Worm (Caenorhabditis elegans): ENCODE data around the gene flp-16.

Gene flp-16

DNA sequence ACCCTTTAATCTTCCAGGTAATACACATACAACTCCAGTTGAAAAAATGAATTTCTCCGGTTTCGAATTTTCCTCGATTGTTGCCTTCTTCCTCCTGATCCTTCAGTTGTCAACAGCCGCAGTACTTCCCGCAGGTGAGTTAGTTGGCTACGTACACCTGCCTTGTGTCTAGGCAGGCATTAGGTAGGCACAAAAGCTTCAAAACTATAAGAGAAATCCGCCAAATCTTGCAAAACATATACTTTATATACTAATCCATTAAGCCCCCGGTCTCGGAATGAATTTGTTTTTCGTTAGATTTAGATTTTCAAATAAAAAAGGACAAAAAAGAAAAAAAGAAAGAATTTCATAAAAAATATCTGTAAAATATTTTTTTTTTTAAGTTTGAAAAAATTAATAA is at the start of gene flp-16:
Gene flp-16 (plus strand): TSS at position 18 of the 400 bp plus-strand sequence.
- TF ChIP-seq nhr-28 (tag; optimal IDR thresholded peaks at IDR 0.05) = no peak
- no peak for TF ChIP-seq ceh-82 (tag; optimal IDR thresholded peaks at IDR 0.05)

DNA sequence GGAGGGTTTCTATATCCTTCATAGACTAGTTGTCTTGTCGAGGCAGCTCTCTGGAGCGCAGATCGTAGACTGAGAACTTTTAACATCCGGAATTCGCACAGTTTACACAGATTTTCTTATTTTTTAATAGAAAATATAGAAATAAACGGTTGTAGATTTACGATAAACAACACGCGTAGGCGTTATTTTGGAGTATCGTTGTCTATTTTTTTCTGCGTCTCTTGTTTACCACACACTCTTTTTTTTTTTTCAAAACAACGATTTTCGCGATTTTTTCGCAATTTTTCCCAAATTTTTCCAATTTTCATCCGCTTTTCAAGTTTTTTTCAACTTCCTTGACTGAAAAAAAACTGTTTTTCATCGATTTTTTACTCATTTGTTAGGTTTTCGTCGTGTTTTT is 47.9 kb upstream of the flp-16 start, which contains the start of gene mecr-1:
Gene mecr-1 (minus strand): TSS at position 127 of the 400 bp plus-strand sequence.
- TF ChIP-seq zip-4 (GFP tag; optimal IDR thresholded peaks at IDR 0.05) = no peak
- peak; percentile 32 for TF ChIP-seq skn-1 (tag; optimal IDR thresholded peaks at IDR 0.05)
- no peak for TF ChIP-seq jun-1 (tag; optimal IDR thresholded peaks at IDR 0.05)
- TF ChIP-seq Y116A8C.19 (tag; optimal IDR thresholded peaks at IDR 0.05; ENCODE audit: borderline replicate concordance) = no peak
- TF ChIP-seq snu-23 (GFP tag; optimal IDR thresholded peaks at IDR 0.05) = peak; percentile 63
- no peak for TF ChIP-seq nhr-20 (tag; optimal IDR thresholded peaks at IDR 0.05)
- TF ChIP-seq hlh-17 (GFP tag; optimal IDR thresholded peaks at IDR 0.05; ENCODE audit: borderline replicate concordance) = no peak
- TF ChIP-seq hlh-4 (tag; optimal IDR thresholded peaks at IDR 0.05) = no peak
- TF ChIP-seq alr-1 (tag; optimal IDR thresholded peaks at IDR 0.05; ENCODE audit: borderline replicate concordance) = no peak
- no peak for TF ChIP-seq nhr-76 (tag; optimal IDR thresholded peaks at IDR 0.05)
- TF ChIP-seq nhr-71 (tag; optimal IDR thresholded peaks at IDR 0.05) = peak; percentile 64
- TF ChIP-seq egl-27 (tag; optimal IDR thresholded peaks at IDR 0.05) = no peak
- TF ChIP-seq lir-3 (tag; optimal IDR thresholded peaks at IDR 0.05; ENCODE audit: poor library complexity) = no peak
- TF ChIP-seq swsn-7 (tag; optimal IDR thresholded peaks at IDR 0.05) = peak; percentile 4
- peak; percentile 61 to 69 for TF ChIP-seq efl-1 (optimal IDR thresholded peaks at IDR 0.05)
- peak; percentile 67 to 96 for TF ChIP-seq efl-1 (GFP tag; optimal IDR thresholded peaks at IDR 0.05 in 1 of 2)
- TF ChIP-seq unc-30 (tag; optimal IDR thresholded peaks at IDR 0.05) = no peak
- TF ChIP-seq nhr-19 (GFP tag; conservative IDR thresholded peaks at IDR 0.05) = no peak
- TF ChIP-seq fkh-8 (tag; optimal IDR thresholded peaks at IDR 0.05) = peak; percentile 15
- no peak for TF ChIP-seq grh-1 (GFP tag; IDR thresholded peaks at IDR 0.05)
- peak; percentile 8 for TF ChIP-seq F16B12.6 (tag; optimal IDR thresholded peaks at IDR 0.05)
- no peak for TF ChIP-seq unc-130 (tag; optimal IDR thresholded peaks at IDR 0.05)
- peak; percentile 54 for TF ChIP-seq nhr-47 (tag; optimal IDR thresholded peaks at IDR 0.05)
- TF ChIP-seq mef-2 (tag; optimal IDR thresholded peaks at IDR 0.05) = no peak
- no peak for TF ChIP-seq tlp-1 (tag; optimal IDR thresholded peaks at IDR 0.05)
- TF ChIP-seq ceh-8 (GFP tag; optimal IDR thresholded peaks at IDR 0.05) = no peak
- TF ChIP-seq C34B4.2 (tag; optimal IDR thresholded peaks at IDR 0.05) = no peak
- no peak for TF ChIP-seq sup-37 (GFP tag; optimal IDR thresholded peaks at IDR 0.05)
- no peak for TF ChIP-seq zag-1 (tag; optimal IDR thresholded peaks at IDR 0.05)
- no peak for TF ChIP-seq nhr-77 (tag; optimal IDR thresholded peaks at IDR 0.05)
- no peak for TF ChIP-seq nhr-12 (tag; optimal IDR thresholded peaks at IDR 0.05)
- peak; percentile 48 to 73 for TF ChIP-seq lsy-2 (tag; optimal IDR thresholded peaks at IDR 0.05)
- no peak for TF ChIP-seq ztf-11 (tag; optimal IDR thresholded peaks at IDR 0.05)
- no peak for TF ChIP-seq nhr-28 (tag; optimal IDR thresholded peaks at IDR 0.05)
- TF ChIP-seq vab-15 (tag; optimal IDR thresholded peaks at IDR 0.05) = no peak
- no peak for TF ChIP-seq ets-5 (GFP tag; IDR thresholded peaks at IDR 0.05)
- no peak for TF ChIP-seq fkh-4 (tag; optimal IDR thresholded peaks at IDR 0.05; ENCODE audit: borderline replicate concordance)
- no peak for TF ChIP-seq efl-3 (GFP tag; optimal IDR thresholded peaks at IDR 0.05)
- no peak for TF ChIP-seq snpc-4 (tag; optimal IDR thresholded peaks at IDR 0.05)
- no peak for TF ChIP-seq unc-62 (GFP tag; optimal IDR thresholded peaks at IDR 0.05)
- TF ChIP-seq elt-3 (tag; optimal IDR thresholded peaks at IDR 0.05) = peak in 1 of 6 experiments; percentile 20
- no peak for TF ChIP-seq sptf-1 (tag; optimal IDR thresholded peaks at IDR 0.05)
- 0 out of 2 replicates have a peak, but pooled peaks have one; percentile 18 for TF ChIP-seq isw-1 (GFP tag; IDR thresholded peaks at IDR 0.05)
- TF ChIP-seq C16A3.4 (tag; optimal IDR thresholded peaks at IDR 0.05) = no peak
- TF ChIP-seq lin-39 (tag; optimal IDR thresholded peaks at IDR 0.05) = no peak
- no peak for TF ChIP-seq nhr-11 (tag; optimal IDR thresholded peaks at IDR 0.05)
- no peak for TF ChIP-seq aha-1 (tag; optimal IDR thresholded peaks at IDR 0.05)
- peak; percentile 18 for TF ChIP-seq irx-1 (tag; optimal IDR thresholded peaks at IDR 0.05)
- no peak for TF ChIP-seq ceh-88 (GFP tag; IDR thresholded peaks at IDR 0.05)
- TF ChIP-seq sox-4 (tag; optimal IDR thresholded peaks at IDR 0.05) = no peak
- no peak for TF ChIP-seq ceh-63 (GFP tag; optimal IDR thresholded peaks at IDR 0.05)

All from whole organism, L1 larva.